Worm (Caenorhabditis elegans): ENCODE data around the gene str-150.

str-150 gene

ce11 chrV:16591992-16592798 lies 9.1 kb downstream of the str-150 start, which contains the start of gene srh-269 (continued):
- TF ChIP-seq mcd-1 (GFP tag; IDR thresholded peaks at IDR 0.05), result peak; percentile 77
- TF ChIP-seq ztf-6 (GFP tag; IDR thresholded peaks at IDR 0.05), result 0 out of 2 replicates have a peak, but pooled peaks have one; percentile 6
- 0 out of 2 replicates have a peak, but pooled peaks have one; percentile 17 for TF ChIP-seq madf-8 (GFP tag; conservative IDR thresholded peaks at IDR 0.05)
- TF ChIP-seq hmg-20 (GFP tag; IDR thresholded peaks at IDR 0.05), result peak; percentile 35; the same call in 1 of the 2 replicates
- peak; percentile 87 for TF ChIP-seq ekl-4 (GFP tag; IDR thresholded peaks at IDR 0.05)
- TF ChIP-seq ets-4 (GFP tag; optimal IDR thresholded peaks at IDR 0.05), result peak; percentile 91
- no peak for TF ChIP-seq bed-2 (GFP tag; IDR thresholded peaks at IDR 0.05)
- TF ChIP-seq dpl-1 (GFP tag; optimal IDR thresholded peaks at IDR 0.05), result peak; percentile 32
- TF ChIP-seq repo-1 (tag; optimal IDR thresholded peaks at IDR 0.05), result peak; percentile 94
- no peak for TF ChIP-seq nhr-27 (tag; optimal IDR thresholded peaks at IDR 0.05)
- TF ChIP-seq K12H6.12 (tag; optimal IDR thresholded peaks at IDR 0.05), result peak; percentile 28
- no peak for TF ChIP-seq lin-40 (tag; optimal IDR thresholded peaks at IDR 0.05)
- peak; percentile 46 for TF ChIP-seq tbx-9 (tag; optimal IDR thresholded peaks at IDR 0.05; ENCODE audit: borderline replicate concordance)
- TF ChIP-seq rcor-1 (GFP tag; IDR thresholded peaks at IDR 0.05), result peak; percentile 69
- no peak for TF ChIP-seq nfya-1 (tag; optimal IDR thresholded peaks at IDR 0.05; ENCODE audit: borderline replicate concordance, insufficient read depth)
- TF ChIP-seq sdz-38 (tag; optimal IDR thresholded peaks at IDR 0.05), result no peak
- peak; percentile 53 for TF ChIP-seq attf-5 (GFP tag; optimal IDR thresholded peaks at IDR 0.05)
- TF ChIP-seq lin-35 (GFP tag; optimal IDR thresholded peaks at IDR 0.05), result peak in 1 of 3 experiments; percentile 46
- no peak for TF ChIP-seq Y53F4B.3 (GFP tag; IDR thresholded peaks at IDR 0.05)
- TF ChIP-seq him-1 (tag; optimal IDR thresholded peaks at IDR 0.05), result peak; percentile 87
- peak; percentile 58 for TF ChIP-seq madf-6 (GFP tag; IDR thresholded peaks at IDR 0.05)
- TF ChIP-seq F10E7.11 (tag; optimal IDR thresholded peaks at IDR 0.05), result peak; percentile 85
- 0 out of 2 replicates have a peak, but pooled peaks have one; percentile 74 for TF ChIP-seq aptf-3 (GFP tag; IDR thresholded peaks at IDR 0.05)
- TF ChIP-seq tbp1 (GFP tag; optimal IDR thresholded peaks at IDR 0.05), result peak; percentile 95
- peak; percentile 93 for TF ChIP-seq B0261.1 (tag; optimal IDR thresholded peaks at IDR 0.05)
- TF ChIP-seq let-607 (tag; optimal IDR thresholded peaks at IDR 0.05), result peak; percentile 57 to 68
- TF ChIP-seq pha-4 (tag; optimal IDR thresholded peaks at IDR 0.05), result no peak
- TF ChIP-seq B0035.1 (tag; optimal IDR thresholded peaks at IDR 0.05), result peak; percentile 76
- peak; percentile 32 for TF ChIP-seq egrh-3 (GFP tag; IDR thresholded peaks at IDR 0.05)
- TF ChIP-seq ztf-18 (tag; optimal IDR thresholded peaks at IDR 0.05), result peak; percentile 63
- peak; percentile 43 for TF ChIP-seq F57C9.4 (tag; optimal IDR thresholded peaks at IDR 0.05)
- peak; percentile 56; the same call in 1 of the 2 replicates for TF ChIP-seq cebp-1 (GFP tag; IDR thresholded peaks at IDR 0.05)
- peak; percentile 84 for TF ChIP-seq cebp-1 (tag; optimal IDR thresholded peaks at IDR 0.05)
- TF ChIP-seq nhr-90 (tag; optimal IDR thresholded peaks at IDR 0.05), result peak; percentile 64
- TF ChIP-seq hrde-1 (tag; optimal IDR thresholded peaks at IDR 0.05; ENCODE audit: borderline replicate concordance), result peak; percentile 7
- TF ChIP-seq somi-1 (GFP tag; optimal IDR thresholded peaks at IDR 0.05), result peak; percentile 74
- TF ChIP-seq madf-3 (GFP tag; IDR thresholded peaks at IDR 0.05), result peak; percentile 85
- TF ChIP-seq ama-1 (optimal IDR thresholded peaks at IDR 0.05), result peak; percentile 79
- peak in 1 of 2 experiments; percentile 54 for TF ChIP-seq ama-1 (GFP tag; optimal IDR thresholded peaks at IDR 0.05)
- no peak for TF ChIP-seq F55B11.4 (tag; optimal IDR thresholded peaks at IDR 0.05; ENCODE audit: borderline replicate concordance, insufficient read depth)
- peak; percentile 81 for TF ChIP-seq ztf-26 (tag; optimal IDR thresholded peaks at IDR 0.05)
- 0 out of 2 replicates have a peak, but pooled peaks have one; percentile 22 for TF ChIP-seq F37B4.10 (GFP tag; IDR thresholded peaks at IDR 0.05)
- TF ChIP-seq akir-1 (GFP tag; optimal IDR thresholded peaks at IDR 0.05), result no peak
- peak; percentile 58 for TF ChIP-seq athp-1 (tag; optimal IDR thresholded peaks at IDR 0.05)
- peak; percentile 80 for TF ChIP-seq lsy-27 (tag; optimal IDR thresholded peaks at IDR 0.05; ENCODE audit: borderline replicate concordance, insufficient read depth)
- peak; percentile 68 for TF ChIP-seq unc-130 (GFP tag; optimal IDR thresholded peaks at IDR 0.05)

Measured in whole organism, young adult.